Worm (Caenorhabditis elegans) whole organism, L3 larva: ENCODE measurements around the gene math-5.

Experiments
- R02D3.7 ChIP-seq: fragments of 150-350 bp; optimal IDR thresholded peaks from 2 replicates; lab custom pipeline; 2014; ENCODE audit warnings: missing biosample characterization, missing genetic modification characterization
- ZK546.5 ChIP-seq: sonication (generic microtip); optimal IDR thresholded peaks from 2 replicates; lab custom pipeline; 2017; ENCODE audit warnings: missing biosample characterization, missing genetic modification characterization
- aly-2 ChIP-seq: fragments of 150-350 bp; optimal IDR thresholded peaks from 2 replicates; lab custom pipeline; 2014; ENCODE audit warnings: missing biosample characterization, missing genetic modification characterization
- ceh-28 ChIP-seq: fragments of 150-350 bp; optimal IDR thresholded peaks from 2 replicates; lab custom pipeline; 2014; ENCODE audit warnings: missing biosample characterization, missing genetic modification reagents, missing genetic modification characterization
- ceh-82 ChIP-seq: fragments of 150-350 bp; optimal IDR thresholded peaks from 2 replicates; lab custom pipeline; 2014; ENCODE audit warnings: missing biosample characterization, missing genetic modification characterization
- ceh-9 ChIP-seq: sonication (generic microtip); optimal IDR thresholded peaks from 2 replicates; lab custom pipeline; 2018; ENCODE audit warnings: missing biosample characterization, missing genetic modification characterization
- daf-12 ChIP-seq: fragments of 150-350 bp; optimal IDR thresholded peaks from 2 replicates; lab custom pipeline; 2014; ENCODE audit warnings: missing biosample characterization, missing genetic modification reagents, missing genetic modification characterization
- egl-27 ChIP-seq: sonication (generic microtip); optimal IDR thresholded peaks from 4 replicates; lab custom pipeline; 2017; ENCODE audit warnings: missing biosample characterization, missing genetic modification reagents, missing genetic modification characterization
- egl-5 ChIP-seq: fragments of 150-350 bp; optimal IDR thresholded peaks from 2 replicates; lab custom pipeline; 2017; ENCODE audit warnings: missing biosample characterization, missing genetic modification reagents, missing genetic modification characterization, inconsistent platforms
- elt-1 ChIP-seq: fragments of 150-350 bp; optimal IDR thresholded peaks from 2 replicates; lab custom pipeline; 2014; ENCODE audit warnings: missing biosample characterization, missing genetic modification characterization
- elt-3 ChIP-seq, 3 experiments: fragments of 150-350 bp in 1 of 3; sonication (generic microtip) in 2 of 3; optimal IDR thresholded peaks; 2 replicates in 2 of 3; 4 replicates in 1 of 3; lab custom pipeline; 2014 to 2017; ENCODE audit warnings: missing biosample characterization in 3 of 3, missing genetic modification characterization in 3 of 3
- eor-1 ChIP-seq, 2 experiments: fragments of 150-350 bp; optimal IDR thresholded peaks; 2 replicates each; lab custom pipeline; 2014 to 2018; ENCODE audit warnings: missing biosample characterization in 2 of 2, missing genetic modification characterization in 2 of 2
- fkh-10 ChIP-seq: sonication (generic microtip); optimal IDR thresholded peaks from 2 replicates; lab custom pipeline; 2017; ENCODE audit warnings: missing biosample characterization, missing genetic modification reagents, missing genetic modification characterization
- hmg-11 ChIP-seq: sonication (generic microtip); optimal IDR thresholded peaks from 2 replicates; lab custom pipeline; 2016; ENCODE audit warnings: missing genetic modification characterization, missing compliant biosample characterization
- jun-1 ChIP-seq: fragments of 150-350 bp; optimal IDR thresholded peaks from 2 replicates; lab custom pipeline; 2014; ENCODE audit warnings: missing biosample characterization, missing genetic modification reagents, missing genetic modification characterization
- lin-15B ChIP-seq: fragments of 150-350 bp; optimal IDR thresholded peaks from 2 replicates; lab custom pipeline; 2014; ENCODE audit warnings: missing biosample characterization, missing genetic modification characterization
- mdl-1 ChIP-seq: fragments of 150-350 bp; optimal IDR thresholded peaks from 2 replicates; lab custom pipeline; 2014; ENCODE audit warnings: missing biosample characterization, missing genetic modification characterization
- mml-1 ChIP-seq: fragments of 150-350 bp; sonication (generic microtip); optimal IDR thresholded peaks from 3 replicates; lab custom pipeline; 2014; ENCODE audit warnings: missing biosample characterization, missing genetic modification characterization
- nfya-1 ChIP-seq: sonication (generic microtip); optimal IDR thresholded peaks from 2 replicates; lab custom pipeline; 2017; ENCODE audit warnings: missing genetic modification characterization, mild to moderate bottlenecking, missing compliant biosample characterization, antibody characterized with exemption, moderate library complexity; ENCODE audit not compliant: insufficient read depth
- nhr-11 ChIP-seq: fragments of 150-350 bp; optimal IDR thresholded peaks from 2 replicates; lab custom pipeline; 2014; ENCODE audit warnings: missing biosample characterization, missing genetic modification characterization
- nhr-12 ChIP-seq: fragments of 150-350 bp; optimal IDR thresholded peaks from 2 replicates; lab custom pipeline; 2014; ENCODE audit warnings: missing biosample characterization, missing genetic modification characterization
- nhr-23 ChIP-seq: fragments of 150-350 bp; optimal IDR thresholded peaks from 2 replicates; lab custom pipeline; 2014; ENCODE audit warnings: missing biosample characterization, missing genetic modification reagents, missing genetic modification characterization
- nhr-237 ChIP-seq: fragments of 150-350 bp; optimal IDR thresholded peaks from 2 replicates; lab custom pipeline; 2014; ENCODE audit warnings: missing biosample characterization, missing genetic modification characterization
- nhr-25 ChIP-seq: sonication (generic microtip); optimal IDR thresholded peaks from 2 replicates; lab custom pipeline; 2017; ENCODE audit warnings: missing biosample characterization, missing genetic modification characterization
- nhr-28 ChIP-seq: fragments of 150-350 bp; optimal IDR thresholded peaks from 2 replicates; lab custom pipeline; 2014; ENCODE audit warnings: missing biosample characterization, missing genetic modification characterization
- nhr-43 ChIP-seq: sonication (generic microtip); optimal IDR thresholded peaks from 2 replicates; lab custom pipeline; 2016; ENCODE audit warnings: mild to moderate bottlenecking, missing genetic modification characterization, missing compliant biosample characterization; ENCODE audit not compliant: poor library complexity, severe bottlenecking
- nhr-67 ChIP-seq: fragments of 150-350 bp; optimal IDR thresholded peaks from 2 replicates; lab custom pipeline; 2014; ENCODE audit warnings: missing biosample characterization, missing genetic modification characterization
- nhr-76 ChIP-seq: fragments of 150-350 bp; sonication (generic microtip); optimal IDR thresholded peaks from 5 replicates; lab custom pipeline; 2014; ENCODE audit warnings: missing biosample characterization, missing genetic modification characterization
- nhr-77 ChIP-seq: fragments of 150-350 bp; optimal IDR thresholded peaks from 2 replicates; lab custom pipeline; 2014; ENCODE audit warnings: missing biosample characterization, missing genetic modification characterization
- pqm-1 ChIP-seq: fragments of 150-350 bp; optimal IDR thresholded peaks from 2 replicates; lab custom pipeline; 2017; ENCODE audit warnings: missing biosample characterization, missing genetic modification characterization, inconsistent platforms
- sea-2 ChIP-seq: fragments of 150-350 bp; sonication (generic microtip); optimal IDR thresholded peaks from 4 replicates; lab custom pipeline; 2014; ENCODE audit warnings: missing biosample characterization, missing genetic modification reagents, missing genetic modification characterization
- skn-1 ChIP-seq: fragments of 150-350 bp; optimal IDR thresholded peaks from 2 replicates; lab custom pipeline; 2014; ENCODE audit warnings: missing biosample characterization, missing genetic modification characterization
- snpc-4 ChIP-seq: fragments of 150-350 bp; optimal IDR thresholded peaks from 2 replicates; lab custom pipeline; 2014; ENCODE audit warnings: missing biosample characterization, missing genetic modification characterization
- tbx-2 ChIP-seq: sonication (generic microtip); optimal IDR thresholded peaks from 2 replicates; lab custom pipeline; 2016; ENCODE audit warnings: mild to moderate bottlenecking, missing genetic modification characterization, missing compliant biosample characterization
- unc-62 ChIP-seq: fragments of 150-350 bp; sonication (generic microtip); optimal IDR thresholded peaks from 4 replicates; lab custom pipeline; 2014; ENCODE audit warnings: missing biosample characterization, missing genetic modification reagents, missing genetic modification characterization
- zag-1 ChIP-seq: fragments of 150-350 bp; optimal IDR thresholded peaks from 2 replicates; lab custom pipeline; 2014; ENCODE audit warnings: missing biosample characterization, missing genetic modification characterization
- ztf-4 ChIP-seq: fragments of 150-350 bp; optimal IDR thresholded peaks from 2 replicates; lab custom pipeline; 2014; ENCODE audit warnings: missing biosample characterization, missing genetic modification characterization

math-5 gene

DNA sequence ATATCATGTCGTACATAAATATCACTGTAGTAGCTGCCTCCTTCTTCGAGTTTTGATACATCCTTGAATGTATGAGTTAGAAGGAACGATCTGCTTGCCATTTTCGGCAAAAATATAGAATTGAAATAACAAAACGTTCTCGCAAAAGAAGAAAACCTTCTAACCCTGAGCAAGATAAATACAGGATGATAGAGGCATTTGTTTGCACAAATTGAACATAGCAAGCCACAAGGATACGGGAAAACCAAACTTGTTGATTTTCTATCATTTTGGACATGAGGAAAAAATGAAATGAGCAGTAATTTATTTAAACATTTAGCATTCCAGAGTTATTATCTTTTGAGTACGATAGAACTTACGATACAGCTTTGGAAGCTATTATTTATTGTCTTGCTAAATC is 6.5 kb upstream of the math-5 start, which contains the start of gene math-8:
math-8 (minus strand) TSS at position 101 of the 400 bp plus-strand sequence.
- TF ChIP-seq pqm-1 (tag; lab: Kevin White, UChicago), result no peak
- no peak for TF ChIP-seq jun-1 (tag; lab: Kevin White, UChicago)
- no peak for TF ChIP-seq tbx-2
- TF ChIP-seq nhr-237 (tag; lab: Kevin White, UChicago), result no peak
- no peak for TF ChIP-seq daf-12 (tag; lab: Kevin White, UChicago)
- TF ChIP-seq mdl-1 (tag; lab: Kevin White, UChicago), result no peak
- TF ChIP-seq ceh-82 (tag; lab: Kevin White, UChicago), result no peak
- no peak for TF ChIP-seq nhr-25 (tag; lab: Kevin White, UChicago)
- no peak for TF ChIP-seq nhr-76
- TF ChIP-seq elt-1 (tag; lab: Kevin White, UChicago), result no peak
- no peak for TF ChIP-seq hmg-11
- no peak for TF ChIP-seq eor-1 (tag; optimal IDR thresholded peaks at IDR 0.05; lab: Kevin White, UChicago)
- TF ChIP-seq ceh-9 (tag; lab: Kevin White, UChicago), result no peak
- TF ChIP-seq nhr-11, result no peak
- TF ChIP-seq snpc-4 (tag; lab: Kevin White, UChicago), result no peak
- TF ChIP-seq, all 47 proteins: peak for 0

- TF ChIP-seq nhr-237 (tag; lab: Kevin White, UChicago), result no peak
- no peak for TF ChIP-seq unc-62 (GFP tag; lab: Kevin White, UChicago)
- no peak for TF ChIP-seq zag-1 (tag; lab: Kevin White, UChicago)
- TF ChIP-seq nhr-67 (tag; lab: Kevin White, UChicago), result no peak
- no peak for TF ChIP-seq lin-15B
- TF ChIP-seq egl-27 (tag; lab: Kevin White, UChicago), result no peak
- TF ChIP-seq nhr-25 (tag; lab: Kevin White, UChicago), result no peak
- no peak for TF ChIP-seq nhr-12 (tag; lab: Kevin White, UChicago)
- TF ChIP-seq sea-2 (GFP tag; lab: Kevin White, UChicago), result no peak
- TF ChIP-seq aly-2 (tag; lab: Kevin White, UChicago), result no peak
- TF ChIP-seq tbx-2, result no peak
- TF ChIP-seq fkh-10 (GFP tag; lab: Kevin White, UChicago), result no peak
- no peak for TF ChIP-seq R02D3.7
- no peak for TF ChIP-seq ceh-82 (tag; lab: Kevin White, UChicago)
- no peak for TF ChIP-seq mml-1 (tag; lab: Kevin White, UChicago)
These were observed 3.8 kb upstream of the math-5 start, which contains the start of gene math-7 for ce11 chrII:1886379-1886778. TSS of gene math-7 (minus strand) at chrII:1886479.

ce11 chrII:1884635-1885034 is 2.0 kb upstream of the math-5 start, which contains the start of gene math-6:
TSS of gene math-6 (minus strand) at chrII:1884735.
- TF ChIP-seq nhr-77, result no peak
- no peak for TF ChIP-seq elt-3 (tag; optimal IDR thresholded peaks at IDR 0.05; lab: Kevin White, UChicago)
- TF ChIP-seq ztf-4, result no peak
- TF ChIP-seq mml-1 (tag; lab: Kevin White, UChicago), result no peak
- TF ChIP-seq skn-1 (tag; lab: Kevin White, UChicago), result no peak
- TF ChIP-seq nhr-43 (tag; lab: Kevin White, UChicago), result no peak
- no peak for TF ChIP-seq nhr-23 (tag; lab: Kevin White, UChicago)
- no peak for TF ChIP-seq nhr-25 (tag; lab: Kevin White, UChicago)
- no peak for TF ChIP-seq egl-5
- no peak for TF ChIP-seq nfya-1 (tag; lab: Kevin White, UChicago)
- TF ChIP-seq, all 47 proteins: peak for 0

ce11 chrII:1878663-1879062 is 3.9 kb downstream of the math-5 start, which contains the start of gene math-16:
TSS of gene math-16 (minus strand) at chrII:1878763.
- TF ChIP-seq mdl-1 (tag; lab: Kevin White, UChicago) (no peak), nhr-237 (tag; lab: Kevin White, UChicago) (no peak), lin-15B (no peak)

ce11 chrII:1875658-1876057 is 6.9 kb downstream of the math-5 start, which contains the start of gene math-13:
TSS of gene math-13 (plus strand) at chrII:1875958.
- no peak for TF ChIP-seq elt-3 (tag; optimal IDR thresholded peaks at IDR 0.05; lab: Kevin White, UChicago)
- TF ChIP-seq ZK546.5, result no peak
- no peak for TF ChIP-seq nhr-28
- TF ChIP-seq egl-5, result no peak
- no peak for TF ChIP-seq hmg-11
- TF ChIP-seq nhr-67 (tag; lab: Kevin White, UChicago), result no peak
- TF ChIP-seq nhr-77, result no peak
- no peak for TF ChIP-seq ceh-28 (tag; lab: Kevin White, UChicago)
- no peak for TF ChIP-seq unc-62 (GFP tag; lab: Kevin White, UChicago)
